Worm (Caenorhabditis elegans) whole organism, L4/young adult: ENCODE results near the gene aly-2.

Experiments used
- W03F9.2 ChIP-seq: fragments of 150-350 bp; optimal IDR thresholded peaks from 2 replicates; lab custom pipeline; 2014; ENCODE audit warnings: missing biosample characterization, missing genetic modification characterization
- dao-5 ChIP-seq: sonication (generic microtip); optimal IDR thresholded peaks from 2 replicates; lab custom pipeline; 2016; ENCODE audit warnings: missing genotype, missing genetic modification characterization, moderate library complexity, missing compliant biosample characterization
- him-1 ChIP-seq: sonication (generic microtip); optimal IDR thresholded peaks from 2 replicates; lab custom pipeline; 2016; ENCODE audit warnings: missing genotype, missing genetic modification reagents, missing genetic modification characterization, missing compliant biosample characterization

Gene aly-2

ce11 chrIV:9130605-9131004, 16.7 kb upstream of the aly-2 start:
- TF ChIP-seq dao-5 (tag; lab: Kevin White, UChicago) (no peak), him-1 (tag; lab: Kevin White, UChicago) (no peak)

ce11 chrIV:9135377-9135776, 11.9 kb upstream of the aly-2 start, which contains the start of gene delm-1:
Gene delm-1 (minus strand): TSS chrIV:9135477.
- TF ChIP-seq W03F9.2 (tag; lab: Kevin White, UChicago) = no peak
- TF ChIP-seq him-1 (tag; lab: Kevin White, UChicago) = no peak
- no peak for TF ChIP-seq dao-5 (tag; lab: Kevin White, UChicago)

ce11 chrIV:9140172-9140805, 7.0 kb upstream of the aly-2 start:
- no peak for TF ChIP-seq him-1 (tag; lab: Kevin White, UChicago)
- TF ChIP-seq dao-5 (tag; lab: Kevin White, UChicago) = no peak
- TF ChIP-seq W03F9.2 (tag; lab: Kevin White, UChicago) = no peak

- no peak for TF ChIP-seq dao-5 (tag; lab: Kevin White, UChicago)
- TF ChIP-seq him-1 (tag; lab: Kevin White, UChicago) = no peak
- no peak for TF ChIP-seq W03F9.2 (tag; lab: Kevin White, UChicago)
These were observed 2.9 kb upstream of the aly-2 start, which contains the start of gene flp-1 for ce11 chrIV:9144405-9144804. Gene flp-1 (plus strand): TSS chrIV:9144705.

ce11 chrIV:9146111-9146510, 1.2 kb upstream of the aly-2 start, which contains the start of gene daf-10:
Gene daf-10 (minus strand): TSS chrIV:9146211.
- TF ChIP-seq him-1 (tag; lab: Kevin White, UChicago) (no peak), dao-5 (tag; lab: Kevin White, UChicago) (no peak)

ce11 chrIV:9150175-9150574, 2.9 kb downstream of the aly-2 start, which contains the start of gene F23B2.7:
Gene F23B2.7 (plus strand): TSS chrIV:9150475.
- TF ChIP-seq dao-5 (tag; lab: Kevin White, UChicago) (no peak), him-1 (tag; lab: Kevin White, UChicago) (no peak), W03F9.2 (tag; lab: Kevin White, UChicago) (no peak)

ce11 chrIV:9154263-9154662, 7.0 kb downstream of the aly-2 start, which contains the start of gene F23B2.10:
Gene F23B2.10 (minus strand): TSS chrIV:9154363.
- TF ChIP-seq W03F9.2 (tag; lab: Kevin White, UChicago) (no peak), dao-5 (tag; lab: Kevin White, UChicago) (no peak), him-1 (tag; lab: Kevin White, UChicago) (no peak)

- TF ChIP-seq dao-5 (tag; lab: Kevin White, UChicago) (no peak), him-1 (tag; lab: Kevin White, UChicago) (no peak), W03F9.2 (tag; lab: Kevin White, UChicago) (no peak)
These were observed 11.9 kb downstream of the aly-2 start, which contains the start of gene pcp-3 for ce11 chrIV:9158969-9159800. Gene pcp-3 (minus strand): TSS chrIV:9159019.

- TF ChIP-seq W03F9.2 (tag; lab: Kevin White, UChicago) = no peak
- no peak for TF ChIP-seq him-1 (tag; lab: Kevin White, UChicago)
- TF ChIP-seq dao-5 (tag; lab: Kevin White, UChicago) = no peak
These were observed 12.6 kb downstream of the aly-2 start for ce11 chrIV:9159863-9160262.

- no peak for TF ChIP-seq W03F9.2 (tag; lab: Kevin White, UChicago)
- no peak for TF ChIP-seq dao-5 (tag; lab: Kevin White, UChicago)
These were observed 17.8 kb downstream of the aly-2 start, which contains the start of gene pcp-2 for ce11 chrIV:9165027-9165426. Gene pcp-2 (minus strand): TSS chrIV:9165127.

ce11 chrIV:9165681-9166080, 18.4 kb downstream of the aly-2 start, which contains the start of gene C07C7.3:
Gene C07C7.3 (plus strand): TSS chrIV:9166051.
- TF ChIP-seq dao-5 (tag; lab: Kevin White, UChicago) (no peak), W03F9.2 (tag; lab: Kevin White, UChicago) (no peak), him-1 (tag; lab: Kevin White, UChicago) (no peak)

- no peak for TF ChIP-seq W03F9.2 (tag; lab: Kevin White, UChicago)
- no peak for TF ChIP-seq dao-5 (tag; lab: Kevin White, UChicago)
- no peak for TF ChIP-seq him-1 (tag; lab: Kevin White, UChicago)
These were observed 22.5 kb downstream of the aly-2 start for ce11 chrIV:9169764-9170163.

- no peak for TF ChIP-seq him-1 (tag; lab: Kevin White, UChicago)
- TF ChIP-seq W03F9.2 (tag; lab: Kevin White, UChicago) = no peak
- TF ChIP-seq dao-5 (tag; lab: Kevin White, UChicago) = no peak
These were observed 37.3 kb downstream of the aly-2 start, which contains the start of gene C07C7.1 for ce11 chrIV:9184547-9184946. Gene C07C7.1 (plus strand): TSS chrIV:9184847.
